Fruit fly (Drosophila melanogaster) Kc167 (cell line): ENCODE results near the gene CG13794.
"Not testable (repeated sequence)": the region's sequence is repeated elsewhere in the genome, so short reads cannot be mapped to it uniquely, and the experiment has no call there.

Source experiments
- Myc ChIP-seq: fragments of >200 bp; optimal IDR thresholded peaks from 2 replicates; lab custom pipeline; 2017; ENCODE audit warnings: missing external identifiers
- Sin3A ChIP-seq: fragments of >200 bp; optimal IDR thresholded peaks from 2 replicates; lab custom pipeline; 2018; ENCODE audit warnings: missing external identifiers
- h ChIP-seq: fragments of >200 bp; optimal IDR thresholded peaks from 3 replicates; lab custom pipeline; 2018; ENCODE audit warnings: missing external identifiers
- insv ChIP-seq: fragments of >200 bp; optimal IDR thresholded peaks from 3 replicates; lab custom pipeline; 2018; ENCODE audit warnings: missing external identifiers
- psq ChIP-seq: fragments of >200 bp; optimal IDR thresholded peaks from 2 replicates; lab custom pipeline; 2017; ENCODE audit warnings: missing external identifiers
- ttk ChIP-seq: sonication (Bioruptor generic); optimal IDR thresholded peaks from 2 replicates; lab custom pipeline; 2017; ENCODE audit warnings: missing external identifiers

DNA sequence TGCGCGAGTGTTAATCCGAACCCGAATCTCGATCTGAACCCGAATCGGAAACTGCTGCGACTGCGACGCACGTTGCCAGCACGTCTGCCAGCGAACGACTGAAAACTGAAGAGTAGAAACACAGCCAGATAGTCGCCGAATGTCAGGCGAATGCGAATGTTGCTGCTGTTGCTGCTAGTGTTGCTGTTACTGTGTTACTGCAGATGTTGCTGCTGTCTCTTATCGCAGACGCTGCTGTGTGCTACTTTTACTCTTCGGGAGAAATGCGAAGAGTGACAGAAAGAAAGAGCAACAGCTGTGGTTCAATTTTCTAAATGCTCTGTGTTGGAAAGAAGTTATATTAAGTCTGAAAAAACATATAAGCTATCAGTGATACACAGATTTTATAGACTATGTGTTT is 16.1 kb upstream of the CG13794 start, which contains the start of gene CG31904:
- TF ChIP-seq Myc (lab: Kevin White, UChicago); psq (lab: Kevin White, UChicago); ttk (lab: Kevin White, UChicago); h; insv (lab: Kevin White, UChicago); Sin3A: not testable (repeated sequence)
